Worm (Caenorhabditis elegans) whole organism, L4 larva: ENCODE data around the gene C24A3.1.

Source experiments
- F37D6.2 ChIP-seq: sonication (generic microtip); optimal IDR thresholded peaks from 2 replicates; lab custom pipeline; 2016; ENCODE audit warnings: mild to moderate bottlenecking, missing genetic modification characterization, missing compliant biosample characterization
- F44E2.7 ChIP-seq: fragments of 200-800 bp; sonication (Bioruptor generic); IDR thresholded peaks from 2 replicates; pipeline ENCODE4 v2.1.2; 2022; ENCODE audit warnings: missing genetic modification characterization, missing compliant biosample characterization
- R02D3.7 ChIP-seq: fragments of 150-350 bp; sonication (generic microtip); optimal IDR thresholded peaks from 3 replicates; lab custom pipeline; 2014; ENCODE audit warnings: missing biosample characterization, missing genetic modification characterization
- T26A8.4 ChIP-seq: fragments of 200-800 bp; sonication (Bioruptor generic); IDR thresholded peaks from 2 replicates; pipeline ENCODE4 v1.3.6; 2022; ENCODE audit warnings: missing genetic modification characterization, missing compliant biosample characterization
- aha-1 ChIP-seq: fragments of 150-350 bp; peaks from one replicate; lab custom pipeline; 2014; ENCODE audit warnings: missing biosample characterization, missing genetic modification characterization
- ama-1 ChIP-seq: fragments of 150-350 bp; optimal IDR thresholded peaks from 2 replicates; lab custom pipeline; 2014; ENCODE audit warnings: inconsistent platforms, mixed read lengths
- ceh-20 ChIP-seq: fragments of 200-800 bp; sonication (Bioruptor generic); IDR thresholded peaks from 2 replicates; pipeline ENCODE4 v1.3.6; 2022; ENCODE audit warnings: missing genetic modification reagents, missing genetic modification characterization, missing compliant biosample characterization
- ceh-28 ChIP-seq: fragments of 150-350 bp; optimal IDR thresholded peaks from 2 replicates; lab custom pipeline; 2014; ENCODE audit warnings: missing biosample characterization, missing genetic modification reagents, missing genetic modification characterization
- daf-12 ChIP-seq: fragments of 150-350 bp; optimal IDR thresholded peaks from 2 replicates; lab custom pipeline; 2014; ENCODE audit warnings: missing biosample characterization, missing genetic modification reagents, missing genetic modification characterization
- daf-8 ChIP-seq: fragments of 200-800 bp; sonication (Bioruptor generic); IDR thresholded peaks from 2 replicates; pipeline ENCODE4 v1.3.6; 2022; ENCODE audit warnings: missing genetic modification characterization, missing compliant biosample characterization
- dmd-8 ChIP-seq: fragments of 200-800 bp; sonication (Bioruptor generic); IDR thresholded peaks from 2 replicates; pipeline ENCODE4 v1.3.6; 2022; ENCODE audit warnings: missing genetic modification characterization, missing compliant biosample characterization
- dpl-1 ChIP-seq: fragments of 150-350 bp; optimal IDR thresholded peaks from 2 replicates; lab custom pipeline; 2014; ENCODE audit warnings: missing biosample characterization, missing genetic modification reagents, missing genetic modification characterization
- duxl-1 ChIP-seq: sonication (generic microtip); optimal IDR thresholded peaks from 2 replicates; lab custom pipeline; 2016; ENCODE audit warnings: mild to moderate bottlenecking, missing genetic modification characterization, moderate library complexity, missing compliant biosample characterization; ENCODE audit not compliant: poor library complexity
- dve-1 ChIP-seq: sonication (generic microtip); optimal IDR thresholded peaks from 2 replicates; lab custom pipeline; 2017; ENCODE audit warnings: antibody characterized with exemption, mild to moderate bottlenecking, missing genetic modification characterization, missing compliant biosample characterization; ENCODE audit not compliant: insufficient read depth
- egl-43 ChIP-seq: fragments of 200-800 bp; sonication (Bioruptor generic); IDR thresholded peaks from 2 replicates; pipeline ENCODE4 v1.3.6; 2022; ENCODE audit warnings: missing genetic modification reagents, missing genetic modification characterization, missing compliant biosample characterization
- fkh-10 ChIP-seq: fragments of 150-350 bp; optimal IDR thresholded peaks from 2 replicates; lab custom pipeline; 2014; ENCODE audit warnings: missing biosample characterization, missing genetic modification reagents, missing genetic modification characterization
- fos-1 ChIP-seq: fragments of 150-350 bp; optimal IDR thresholded peaks from 2 replicates; lab custom pipeline; 2014; ENCODE audit warnings: missing biosample characterization, missing genetic modification characterization
- hif-1 ChIP-seq, 2 experiments: sonication (generic microtip); optimal IDR thresholded peaks; 2 replicates each; lab custom pipeline; 2016 to 2017; ENCODE audit warnings: missing compliant biosample characterization in 2 of 2, missing genetic modification characterization in 2 of 2, missing genetic modification reagents in 2 of 2, missing genotype in 2 of 2, mild to moderate bottlenecking in 1 of 2
- hlh-11 ChIP-seq: fragments of 200-800 bp; sonication (Bioruptor generic); optimal IDR thresholded peaks from 2 replicates; lab custom pipeline; 2018; ENCODE audit warnings: mild to moderate bottlenecking, missing genetic modification characterization, missing compliant biosample characterization
- hmg-1.1 ChIP-seq: fragments of 200-800 bp; sonication (Bioruptor generic); IDR thresholded peaks from 2 replicates; pipeline ENCODE4 v1.3.6; 2022; ENCODE audit warnings: missing genetic modification reagents, missing genetic modification characterization, missing compliant biosample characterization
- lin-1 ChIP-seq: fragments of 200-800 bp; sonication (Bioruptor generic); IDR thresholded peaks from 2 replicates; pipeline ENCODE4 v1.3.6; 2022; ENCODE audit warnings: missing genetic modification reagents, missing genetic modification characterization, missing compliant biosample characterization
- lin-15B ChIP-seq: fragments of 150-350 bp; sonication (generic microtip); optimal IDR thresholded peaks from 3 replicates; lab custom pipeline; 2014; ENCODE audit warnings: missing biosample characterization, missing genetic modification characterization
- lin-38 ChIP-seq: fragments of 200-800 bp; sonication (Bioruptor generic); IDR thresholded peaks from 2 replicates; pipeline ENCODE4 v1.3.6; 2022; ENCODE audit warnings: missing genetic modification reagents, missing genetic modification characterization, missing compliant biosample characterization
- lsy-2 ChIP-seq, 2 experiments: fragments of 150-350 bp in 1 of 2; sonication (generic microtip) in 1 of 2; optimal IDR thresholded peaks; 2 replicates each; lab custom pipeline; 2014 to 2017; ENCODE audit warnings: missing biosample characterization in 2 of 2, missing genetic modification characterization in 2 of 2
- mdt-29 ChIP-seq: fragments of 200-800 bp; sonication (Bioruptor generic); IDR thresholded peaks from 2 replicates; pipeline ENCODE4 v1.3.6; 2022; ENCODE audit warnings: missing genetic modification reagents, missing genetic modification characterization, missing compliant biosample characterization
- mep-1 ChIP-seq: fragments of 150-350 bp; sonication (generic microtip); optimal IDR thresholded peaks from 3 replicates; lab custom pipeline; 2014; ENCODE audit warnings: missing biosample characterization, missing genetic modification characterization
- nhr-10 ChIP-seq: fragments of 150-350 bp; optimal IDR thresholded peaks from 2 replicates; lab custom pipeline; 2014; ENCODE audit warnings: missing biosample characterization, missing genetic modification characterization
- nhr-102 ChIP-seq: sonication (generic microtip); optimal IDR thresholded peaks from 2 replicates; lab custom pipeline; 2016; ENCODE audit warnings: mild to moderate bottlenecking, missing genetic modification characterization, moderate library complexity, missing compliant biosample characterization
- nhr-25 ChIP-seq: sonication (generic microtip); optimal IDR thresholded peaks from 2 replicates; lab custom pipeline; 2017; ENCODE audit warnings: missing genetic modification characterization, mild to moderate bottlenecking, missing compliant biosample characterization, antibody characterized with exemption, moderate library complexity, borderline replicate concordance; ENCODE audit not compliant: insufficient read depth
- nhr-76 ChIP-seq: fragments of 150-350 bp; optimal IDR thresholded peaks from 2 replicates; lab custom pipeline; 2014; ENCODE audit warnings: missing biosample characterization, missing genetic modification characterization
- pha-4 ChIP-seq, 2 experiments: fragments of 150-350 bp in 1 of 2; fragments of 200-800 bp in 1 of 2; sonication (Bioruptor generic) in 1 of 2; IDR thresholded peaks in 1 of 2; optimal IDR thresholded peaks in 1 of 2; 2 replicates each; pipeline versions ENCODE4 v1.3.6 to Lab custom; 2014 to 2022; ENCODE audit warnings: missing genetic modification characterization in 2 of 2, missing genetic modification reagents in 2 of 2, missing biosample characterization in 1 of 2, missing compliant biosample characterization in 1 of 2
- rbr-2 ChIP-seq: sonication (generic microtip); optimal IDR thresholded peaks from 2 replicates; lab custom pipeline; 2016; ENCODE audit warnings: missing genotype, missing genetic modification characterization, missing compliant biosample characterization
- set-16 ChIP-seq: fragments of 200-800 bp; sonication (Bioruptor generic); IDR thresholded peaks from 2 replicates; pipeline ENCODE4 v1.3.6; 2022; ENCODE audit warnings: missing genetic modification reagents, missing genetic modification characterization, missing compliant biosample characterization
- snpc-1.2 ChIP-seq: fragments of 200-800 bp; sonication (Bioruptor generic); IDR thresholded peaks from 2 replicates; pipeline ENCODE4 v1.3.6; 2022; ENCODE audit warnings: missing genetic modification reagents, missing genetic modification characterization, missing compliant biosample characterization
- tag-97 ChIP-seq: fragments of 200-800 bp; sonication (Bioruptor generic); IDR thresholded peaks from 2 replicates; pipeline ENCODE4 v1.3.6; 2022; ENCODE audit warnings: missing genetic modification characterization, missing compliant biosample characterization
- unc-39 ChIP-seq: sonication (generic microtip); optimal IDR thresholded peaks from 2 replicates; lab custom pipeline; 2017; ENCODE audit warnings: missing biosample characterization, missing genetic modification characterization
- unc-62 ChIP-seq, 3 experiments: fragments of 150-350 bp in 1 of 3; sonication (generic microtip); optimal IDR thresholded peaks in 2 of 3; peaks in 1 of 3; 1 replicate in 1 of 3; 2 replicates in 2 of 3; lab custom pipeline; 2014 to 2017; ENCODE audit warnings: missing biosample characterization in 3 of 3, missing genetic modification characterization in 3 of 3, missing genetic modification reagents in 3 of 3, missing genotype in 1 of 3
- zfp-3 ChIP-seq: fragments of 200-800 bp; sonication (Bioruptor generic); conservative IDR thresholded peaks from 2 replicates; pipeline ENCODE4 v1.3.6; 2022; ENCODE audit warnings: missing genetic modification reagents, missing genetic modification characterization, missing compliant biosample characterization
- zip-11 ChIP-seq: fragments of 200-800 bp; sonication (Bioruptor generic); IDR thresholded peaks from 2 replicates; pipeline ENCODE4 v1.3.6; 2022; ENCODE audit warnings: missing genetic modification characterization, missing compliant biosample characterization
- ztf-11 ChIP-seq: fragments of 150-350 bp; optimal IDR thresholded peaks from 2 replicates; lab custom pipeline; 2014; ENCODE audit warnings: missing biosample characterization, missing genetic modification characterization

C24A3.1 gene

ce11 chrX:8995527-8995946, 3.3 kb upstream of the C24A3.1 start (continued):
- TF ChIP-seq ceh-28 (tag; lab: Kevin White, UChicago) (no peak), lin-15B (no peak), dpl-1 (GFP tag; lab: Kevin White, UChicago) (no peak), nhr-10 (tag; lab: Kevin White, UChicago) (no peak), rbr-2 (tag; lab: Kevin White, UChicago) (peak; percentile 61), mdt-29 (no peak), daf-8 (GFP tag; lab: Robert Waterston, UW) (no peak), hlh-11 (tag; lab: Kevin White, UChicago) (peak; percentile 46), snpc-1.2 (GFP tag; lab: Robert Waterston, UW) (no peak), nhr-25 (tag; lab: Kevin White, UChicago) (no peak), mep-1 (peak; percentile 60), ceh-20 (GFP tag; lab: Robert Waterston, UW) (0 out of 2 replicates have a peak, but pooled peaks have one; percentile 32)

- TF ChIP-seq unc-39 (no peak), unc-62 (GFP tag; optimal IDR thresholded peaks at IDR 0.05 in 1 of 2; lab: Kevin White, UChicago) (peak in 1 of 2 experiments; percentile 91), unc-62 (tag; optimal IDR thresholded peaks at IDR 0.05; lab: Kevin White, UChicago) (no peak), snpc-1.2 (GFP tag; lab: Robert Waterston, UW) (no peak), fos-1 (tag; lab: Kevin White, UChicago) (no peak), ama-1 (no peak), fkh-10 (GFP tag; lab: Kevin White, UChicago) (peak; percentile 75), dve-1 (tag; lab: Kevin White, UChicago) (peak; percentile 14), nhr-102 (tag; lab: Kevin White, UChicago) (no peak), F44E2.7 (GFP tag; lab: Robert Waterston, UW) (no peak), nhr-76 (tag; lab: Kevin White, UChicago) (no peak), set-16 (GFP tag; lab: Robert Waterston, UW) (no peak), pha-4 (GFP tag; IDR thresholded peaks at IDR 0.05; lab: Robert Waterston, UW) (no peak), pha-4 (tag; optimal IDR thresholded peaks at IDR 0.05; lab: Kevin White, UChicago) (no peak), lin-38 (GFP tag; lab: Robert Waterston, UW) (no peak), duxl-1 (tag; lab: Kevin White, UChicago) (no peak)
- TF ChIP-seq, all 104 proteins: peak for 3
Observed at ce11 chrX:8996496-8997116, 2.3 kb upstream of the C24A3.1 start.

ce11 chrX:8997450-8998075, 1.3 kb upstream of the C24A3.1 start, which contains the start of gene C24A3.2:
TSS of gene C24A3.2 (plus strand) at chrX:8997500.
- TF ChIP-seq zfp-3 (no peak), lsy-2 (tag; optimal IDR thresholded peaks at IDR 0.05; lab: Kevin White, UChicago) (peak in 1 of 2 experiments; percentile 39), aha-1 (tag; lab: Kevin White, UChicago) (peak; percentile 92), egl-43 (GFP tag; lab: Robert Waterston, UW) (no peak), tag-97 (GFP tag; lab: Robert Waterston, UW) (no peak), lin-1 (no peak), hif-1 (tag; optimal IDR thresholded peaks at IDR 0.05; lab: Kevin White, UChicago) (no peak)

ce11 chrX:9010418-9010817, 11.5 kb downstream of the C24A3.1 start, which contains the start of gene C24A3.9:
TSS of gene C24A3.9 (minus strand) at chrX:9010518.
- TF ChIP-seq zip-11 (GFP tag; lab: Robert Waterston, UW): no peak
- no peak for TF ChIP-seq nhr-76 (tag; lab: Kevin White, UChicago)
- TF ChIP-seq pha-4 (GFP tag; IDR thresholded peaks at IDR 0.05; lab: Robert Waterston, UW): no peak
- TF ChIP-seq pha-4 (tag; optimal IDR thresholded peaks at IDR 0.05; lab: Kevin White, UChicago): no peak
- no peak for TF ChIP-seq lin-38 (GFP tag; lab: Robert Waterston, UW)
- TF ChIP-seq T26A8.4 (GFP tag; lab: Robert Waterston, UW): no peak
- no peak for TF ChIP-seq hmg-1.1
- no peak for TF ChIP-seq unc-62 (GFP tag; optimal IDR thresholded peaks at IDR 0.05 in 1 of 2; lab: Kevin White, UChicago)
- TF ChIP-seq unc-62 (tag; optimal IDR thresholded peaks at IDR 0.05; lab: Kevin White, UChicago): no peak
- TF ChIP-seq lin-1: no peak
- TF ChIP-seq ztf-11 (tag; lab: Kevin White, UChicago): no peak
- no peak for TF ChIP-seq R02D3.7 (tag; lab: Kevin White, UChicago)
- TF ChIP-seq zfp-3: no peak
- no peak for TF ChIP-seq F37D6.2
- TF ChIP-seq daf-12 (tag; lab: Kevin White, UChicago): no peak
- no peak for TF ChIP-seq nhr-25 (tag; lab: Kevin White, UChicago)
- TF ChIP-seq aha-1 (tag; lab: Kevin White, UChicago): no peak
- TF ChIP-seq dmd-8 (GFP tag; lab: Robert Waterston, UW): no peak
- TF ChIP-seq, all 104 proteins: peak for 0
